Fruit fly (Drosophila melanogaster): ENCODE data around the gene Dph4.

The Dph4 gene

dm6 chr3R:5624115-5624878 is at the start of gene Dph4, which contains the start of the genes Spec2 and RpL13A (continued):
- TF ChIP-seq zen (tag; optimal IDR thresholded peaks at IDR 0.05) (peak; percentile 85), pum (GFP tag; optimal IDR thresholded peaks at IDR 0.05) (peak; percentile 69), Doc3 (GFP tag; IDR thresholded peaks at IDR 0.05; ENCODE audit: partially characterized antibody) (no peak), unc-4 (GFP tag; IDR thresholded peaks at IDR 0.05; ENCODE audit: partially characterized antibody) (no peak), p53 (GFP tag; optimal IDR thresholded peaks at IDR 0.05) (peak; percentile 90), ERR (GFP tag; optimal IDR thresholded peaks at IDR 0.05) (peak; percentile 81), wek (GFP tag; optimal IDR thresholded peaks at IDR 0.05) (peak; percentile 95), CG7987 (GFP tag; optimal IDR thresholded peaks at IDR 0.05) (peak; percentile 99), CG15011 (GFP tag; optimal IDR thresholded peaks at IDR 0.05) (peak; percentile 91), peb (GFP tag; IDR thresholded peaks at IDR 0.05) (no peak), pita (GFP tag; optimal IDR thresholded peaks at IDR 0.05) (peak; percentile 87), fd64A (GFP tag; optimal IDR thresholded peaks at IDR 0.05) (peak; percentile 95), CG7372 (GFP tag; IDR thresholded peaks at IDR 0.05) (no peak), Dip3 (GFP tag; optimal IDR thresholded peaks at IDR 0.05) (peak; percentile 89), B-H1 (GFP tag; IDR thresholded peaks at IDR 0.05) (no peak), CG11398 (GFP tag; optimal IDR thresholded peaks at IDR 0.05) (peak; percentile 92), knrl (GFP tag; IDR thresholded peaks at IDR 0.05; ENCODE audit: partially characterized antibody) (no peak), CG15479 (GFP tag; optimal IDR thresholded peaks at IDR 0.05) (peak; percentile 82), tll (GFP tag; optimal IDR thresholded peaks at IDR 0.05) (peak; percentile 32 to 61), croc (GFP tag; conservative IDR thresholded peaks at IDR 0.05) (peak; percentile 54; the same call in 2 of the 3 replicates), lbe (GFP tag; optimal IDR thresholded peaks at IDR 0.05) (peak; percentile 85), Hr78 (GFP tag; optimal IDR thresholded peaks at IDR 0.05) (peak in 1 of 2 experiments; percentile 52), Abd-B (GFP tag; optimal IDR thresholded peaks at IDR 0.05) (no peak), chm (GFP tag; IDR thresholded peaks at IDR 0.05) (no peak), CG8089 (GFP tag; optimal IDR thresholded peaks at IDR 0.05) (peak; percentile 93), Doc2 (GFP tag; IDR thresholded peaks at IDR 0.05) (no peak), BtbVII (GFP tag; optimal IDR thresholded peaks at IDR 0.05) (peak; percentile 94), repo (GFP tag; optimal IDR thresholded peaks at IDR 0.05) (peak; percentile 81), az2 (GFP tag; optimal IDR thresholded peaks at IDR 0.05) (peak; percentile 74), lov (optimal IDR thresholded peaks at IDR 0.05) (no peak), lov (GFP tag; IDR thresholded peaks at IDR 0.05) (no peak), CG8765 (GFP tag; IDR thresholded peaks at IDR 0.05) (no peak), al (GFP tag; IDR thresholded peaks at IDR 0.05) (no peak), Hsf (GFP tag; optimal IDR thresholded peaks at IDR 0.05) (peak; percentile 87), CG1603 (tag; optimal IDR thresholded peaks at IDR 0.05) (peak; percentile 96), Taf1 (GFP tag; IDR thresholded peaks at IDR 0.05) (no peak), Mes4 (GFP tag; optimal IDR thresholded peaks at IDR 0.05) (peak; percentile 98), ftz-f1 (GFP tag; optimal IDR thresholded peaks at IDR 0.05) (peak; percentile 74), CG30020 (tag; optimal IDR thresholded peaks at IDR 0.05) (peak; percentile 78), Drgx (GFP tag; IDR thresholded peaks at IDR 0.05) (no peak), sqz (GFP tag; optimal IDR thresholded peaks at IDR 0.05) (peak; percentile 82), Opbp (GFP tag; IDR thresholded peaks at IDR 0.05; ENCODE audit: partially characterized antibody) (no peak), org-1 (GFP tag; optimal IDR thresholded peaks at IDR 0.05) (peak; percentile 92), CG13775 (GFP tag; optimal IDR thresholded peaks at IDR 0.05) (peak; percentile 97), CG7786 (GFP tag; optimal IDR thresholded peaks at IDR 0.05) (peak; percentile 78), gcm (GFP tag; optimal IDR thresholded peaks at IDR 0.05) (peak; percentile 90), psq (GFP tag; optimal IDR thresholded peaks at IDR 0.05) (peak; percentile 81), CG17359 (tag; optimal IDR thresholded peaks at IDR 0.05) (peak; percentile 88), scrt (GFP tag; optimal IDR thresholded peaks at IDR 0.05) (peak; percentile 89)
